Worm (Caenorhabditis elegans) whole organism, L2 larva: Measurements from ENCODE around the gene cyb-2.1.

ENCODE experiments used
- C34F6.9 ChIP-seq: fragments of 150-350 bp; optimal IDR thresholded peaks from 2 replicates; lab custom pipeline; 2014; ENCODE audit warnings: missing biosample characterization, missing genetic modification characterization
- F13H6.1 ChIP-seq: sonication (generic microtip); optimal IDR thresholded peaks from 2 replicates; lab custom pipeline; 2016; ENCODE audit warnings: missing genetic modification characterization, missing compliant biosample characterization
- R02D3.7 ChIP-seq: fragments of 150-350 bp; optimal IDR thresholded peaks from 2 replicates; lab custom pipeline; 2014; ENCODE audit warnings: missing biosample characterization, missing genetic modification characterization
- Y55F3AM.14 ChIP-seq: fragments of 200-800 bp; sonication (Bioruptor generic); optimal IDR thresholded peaks from 2 replicates; lab custom pipeline; 2018; ENCODE audit warnings: mild to moderate bottlenecking, missing genetic modification characterization, missing compliant biosample characterization
- ZK546.5 ChIP-seq: sonication (generic microtip); optimal IDR thresholded peaks from 2 replicates; lab custom pipeline; 2017; ENCODE audit warnings: missing biosample characterization, missing genetic modification characterization
- alr-1 ChIP-seq: fragments of 150-350 bp; optimal IDR thresholded peaks from 2 replicates; lab custom pipeline; 2014; ENCODE audit warnings: missing biosample characterization, missing genetic modification characterization
- aly-2 ChIP-seq: fragments of 150-350 bp; optimal IDR thresholded peaks from 2 replicates; lab custom pipeline; 2014; ENCODE audit warnings: missing biosample characterization, missing genetic modification characterization
- ama-1 ChIP-seq: fragments of 150-350 bp; optimal IDR thresholded peaks from 2 replicates; lab custom pipeline; 2018; ENCODE audit warnings: inconsistent platforms
- blmp-1 ChIP-seq: sonication (generic microtip); optimal IDR thresholded peaks from 2 replicates; lab custom pipeline; 2017; ENCODE audit warnings: missing genetic modification characterization, mild to moderate bottlenecking, missing compliant biosample characterization, antibody characterized with exemption, moderate library complexity; ENCODE audit not compliant: insufficient read depth
- ceh-16 ChIP-seq: fragments of 150-350 bp; optimal IDR thresholded peaks from 2 replicates; lab custom pipeline; 2014; ENCODE audit warnings: missing biosample characterization, missing genetic modification characterization
- ceh-82 ChIP-seq: fragments of 150-350 bp; optimal IDR thresholded peaks from 2 replicates; lab custom pipeline; 2014; ENCODE audit warnings: missing biosample characterization, missing genetic modification characterization
- crh-2 ChIP-seq: sonication (generic microtip); optimal IDR thresholded peaks from 2 replicates; lab custom pipeline; 2017; ENCODE audit warnings: missing biosample characterization, missing genetic modification characterization
- dmd-4 ChIP-seq: sonication (generic microtip); optimal IDR thresholded peaks from 2 replicates; lab custom pipeline; 2017; ENCODE audit warnings: missing biosample characterization, missing genetic modification characterization
- egl-27 ChIP-seq: sonication (generic microtip); optimal IDR thresholded peaks from 3 replicates; lab custom pipeline; 2017; ENCODE audit warnings: missing biosample characterization, missing genetic modification reagents, missing genetic modification characterization
- elt-1 ChIP-seq: fragments of 150-350 bp; optimal IDR thresholded peaks from 2 replicates; lab custom pipeline; 2014; ENCODE audit warnings: missing biosample characterization, missing genetic modification characterization
- elt-3 ChIP-seq: sonication (generic microtip); optimal IDR thresholded peaks from 2 replicates; lab custom pipeline; 2017; ENCODE audit warnings: missing biosample characterization, missing genetic modification characterization
- fos-1 ChIP-seq: fragments of 150-350 bp; optimal IDR thresholded peaks from 2 replicates; lab custom pipeline; 2014; ENCODE audit warnings: missing biosample characterization, missing genetic modification characterization
- gmeb-1 ChIP-seq: fragments of 150-350 bp; optimal IDR thresholded peaks from 2 replicates; lab custom pipeline; 2014; ENCODE audit warnings: missing biosample characterization, missing genetic modification characterization
- lin-11 ChIP-seq: fragments of 150-350 bp; sonication (generic microtip); optimal IDR thresholded peaks from 2 replicates; lab custom pipeline; 2014; ENCODE audit warnings: missing biosample characterization, missing genetic modification characterization, inconsistent platforms, mixed read lengths
- lin-13 ChIP-seq: fragments of 150-350 bp; optimal IDR thresholded peaks from 2 replicates; lab custom pipeline; 2014; ENCODE audit warnings: missing biosample characterization, missing genetic modification reagents, missing genetic modification characterization
- lin-39 ChIP-seq: fragments of 150-350 bp; optimal IDR thresholded peaks from 2 replicates; lab custom pipeline; 2014; ENCODE audit warnings: missing biosample characterization, missing genetic modification reagents, missing genetic modification characterization
- lsy-2 ChIP-seq, 2 experiments: fragments of 150-350 bp in 1 of 2; sonication (generic microtip) in 1 of 2; optimal IDR thresholded peaks; 2 replicates each; lab custom pipeline; 2014 to 2017; ENCODE audit warnings: missing biosample characterization in 2 of 2, missing genetic modification characterization in 2 of 2
- mab-5 ChIP-seq: fragments of 150-350 bp; optimal IDR thresholded peaks from 2 replicates; lab custom pipeline; 2014; ENCODE audit warnings: missing biosample characterization, missing genetic modification characterization
- mbf-1 ChIP-seq: sonication (generic microtip); optimal IDR thresholded peaks from 2 replicates; lab custom pipeline; 2017; ENCODE audit warnings: missing biosample characterization, missing genetic modification characterization
- mdl-1 ChIP-seq, 2 experiments: fragments of 150-350 bp in 1 of 2; sonication (generic microtip) in 1 of 2; optimal IDR thresholded peaks; 2 replicates each; lab custom pipeline; 2017; ENCODE audit warnings: missing biosample characterization in 2 of 2, missing genetic modification characterization in 2 of 2
- nhr-10 ChIP-seq: sonication (generic microtip); optimal IDR thresholded peaks from 2 replicates; lab custom pipeline; 2017; ENCODE audit warnings: missing biosample characterization, missing genetic modification characterization
- nhr-11 ChIP-seq: fragments of 150-350 bp; optimal IDR thresholded peaks from 2 replicates; lab custom pipeline; 2014; ENCODE audit warnings: missing biosample characterization, missing genetic modification characterization
- nhr-12 ChIP-seq: fragments of 150-350 bp; optimal IDR thresholded peaks from 2 replicates; lab custom pipeline; 2014; ENCODE audit warnings: missing biosample characterization, missing genetic modification characterization
- nhr-129 ChIP-seq: fragments of 150-350 bp; optimal IDR thresholded peaks from 2 replicates; lab custom pipeline; 2014; ENCODE audit warnings: missing biosample characterization, missing genetic modification characterization
- nhr-21 ChIP-seq: fragments of 150-350 bp; optimal IDR thresholded peaks from 2 replicates; lab custom pipeline; 2014; ENCODE audit warnings: missing biosample characterization, missing genetic modification characterization
- nhr-23 ChIP-seq: fragments of 150-350 bp; optimal IDR thresholded peaks from 2 replicates; lab custom pipeline; 2014; ENCODE audit warnings: missing biosample characterization, missing genetic modification reagents, missing genetic modification characterization
- nhr-237 ChIP-seq: fragments of 150-350 bp; optimal IDR thresholded peaks from 2 replicates; lab custom pipeline; 2014; ENCODE audit warnings: missing biosample characterization, missing genetic modification characterization
- nhr-25 ChIP-seq: fragments of 150-350 bp; sonication (generic microtip); optimal IDR thresholded peaks from 3 replicates; lab custom pipeline; 2014; ENCODE audit warnings: missing biosample characterization, missing genetic modification characterization
- nhr-6 ChIP-seq: fragments of 150-350 bp; optimal IDR thresholded peaks from 2 replicates; lab custom pipeline; 2014; ENCODE audit warnings: missing biosample characterization, missing genetic modification characterization
- nhr-77 ChIP-seq: fragments of 150-350 bp; optimal IDR thresholded peaks from 2 replicates; lab custom pipeline; 2014; ENCODE audit warnings: missing biosample characterization, missing genetic modification characterization
- peb-1 ChIP-seq: fragments of 150-350 bp; optimal IDR thresholded peaks from 2 replicates; lab custom pipeline; 2014; ENCODE audit warnings: missing biosample characterization, missing genetic modification characterization
- sem-4 ChIP-seq: fragments of 150-350 bp; optimal IDR thresholded peaks from 2 replicates; lab custom pipeline; 2014; ENCODE audit warnings: missing biosample characterization, missing genetic modification reagents, missing genetic modification characterization
- skn-1 ChIP-seq: sonication (generic microtip); optimal IDR thresholded peaks from 2 replicates; lab custom pipeline; 2017; ENCODE audit warnings: missing biosample characterization, missing genetic modification characterization
- sma-3 ChIP-seq: sonication (generic microtip); optimal IDR thresholded peaks from 2 replicates; lab custom pipeline; 2016; ENCODE audit warnings: missing genetic modification reagents, missing genetic modification characterization, missing compliant biosample characterization
- sma-9 ChIP-seq, 2 experiments: fragments of 150-350 bp in 1 of 2; sonication (generic microtip) in 1 of 2; optimal IDR thresholded peaks; 2 replicates each; lab custom pipeline; 2014 to 2016; ENCODE audit warnings: missing genetic modification characterization in 2 of 2, mild to moderate bottlenecking in 1 of 2, missing biosample characterization in 1 of 2, missing compliant biosample characterization in 1 of 2, missing genetic modification reagents in 1 of 2, moderate library complexity in 1 of 2
- snpc-4 ChIP-seq: fragments of 150-350 bp; optimal IDR thresholded peaks from 2 replicates; lab custom pipeline; 2014; ENCODE audit warnings: missing biosample characterization, missing genetic modification characterization
- unc-39 ChIP-seq: fragments of 150-350 bp; optimal IDR thresholded peaks from 2 replicates; lab custom pipeline; 2014; ENCODE audit warnings: missing biosample characterization, missing genetic modification characterization
- unc-55 ChIP-seq: fragments of 150-350 bp; sonication (generic microtip); optimal IDR thresholded peaks from 3 replicates; lab custom pipeline; 2014; ENCODE audit warnings: missing biosample characterization, missing genetic modification reagents, missing genetic modification characterization
- unc-62 ChIP-seq: fragments of 150-350 bp; optimal IDR thresholded peaks from 2 replicates; lab custom pipeline; 2014; ENCODE audit warnings: missing biosample characterization, missing genetic modification reagents, missing genetic modification characterization
- zag-1 ChIP-seq: fragments of 150-350 bp; optimal IDR thresholded peaks from 2 replicates; lab custom pipeline; 2014; ENCODE audit warnings: missing biosample characterization, missing genetic modification characterization
- ztf-1 ChIP-seq: fragments of 200-800 bp; sonication (Bioruptor generic); conservative IDR thresholded peaks from 2 replicates; pipeline ENCODE4 v1.3.6; 2022; ENCODE audit warnings: missing genetic modification characterization, missing compliant biosample characterization
- ztf-11 ChIP-seq: sonication (generic microtip); optimal IDR thresholded peaks from 2 replicates; lab custom pipeline; 2017; ENCODE audit warnings: missing biosample characterization, missing genetic modification characterization
- ztf-4 ChIP-seq: fragments of 150-350 bp; optimal IDR thresholded peaks from 2 replicates; lab custom pipeline; 2014; ENCODE audit warnings: missing biosample characterization, missing genetic modification characterization

cyb-2.1 gene

DNA sequence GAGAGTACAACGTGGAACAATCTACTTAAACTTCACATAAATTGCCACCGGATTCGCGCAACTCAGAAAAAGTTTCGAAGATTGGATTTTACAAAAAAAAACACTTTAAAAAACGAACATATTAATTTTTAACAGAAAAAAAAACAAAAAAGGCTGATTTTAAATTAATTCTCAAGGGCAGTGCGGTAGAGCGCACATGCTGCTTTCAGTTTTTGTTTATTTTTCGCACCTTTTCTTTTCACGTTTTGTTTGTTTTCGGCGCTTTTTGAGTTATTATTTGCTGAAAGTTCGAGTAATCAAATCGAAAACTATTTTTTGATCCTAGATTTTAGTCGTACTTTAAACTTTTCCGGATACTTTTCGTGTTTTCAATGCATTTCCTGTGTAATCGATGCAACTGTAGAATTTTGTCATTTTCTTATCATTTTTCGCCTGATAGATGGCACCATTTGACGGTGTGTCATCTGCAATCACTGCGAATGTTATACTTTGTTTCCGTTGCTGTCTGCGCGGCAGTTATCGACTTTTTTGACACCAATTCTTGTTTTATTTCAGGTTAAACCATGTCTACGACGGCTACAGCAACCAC, 34.3 kb downstream of the cyb-2.1 start, which contains the start of gene F13H10.8:
F13H10.8 (plus strand) TSS at position 556 of the 589 bp plus-strand sequence.
- TF ChIP-seq F13H6.1 (peak; percentile 33), Y55F3AM.14 (GFP tag; lab: Kevin White, UChicago) (no peak), nhr-25 (tag; lab: Kevin White, UChicago) (peak; percentile 0), alr-1 (no peak), mbf-1 (tag; lab: Kevin White, UChicago) (no peak), lin-39 (tag; lab: Kevin White, UChicago) (no peak), lsy-2 (tag; optimal IDR thresholded peaks at IDR 0.05; lab: Kevin White, UChicago) (peak in 1 of 2 experiments; percentile 42), nhr-6 (tag; lab: Kevin White, UChicago) (no peak), nhr-10 (tag; lab: Kevin White, UChicago) (no peak), snpc-4 (no peak), R02D3.7 (no peak), gmeb-1 (no peak), nhr-77 (tag; lab: Kevin White, UChicago) (no peak), ama-1 (lab: Kevin White, UChicago) (no peak), lin-11 (tag; lab: Kevin White, UChicago) (no peak), unc-55 (no peak), mab-5 (tag; lab: Kevin White, UChicago) (no peak), ztf-11 (no peak), ztf-4 (no peak), ZK546.5 (tag; lab: Kevin White, UChicago) (no peak), unc-39 (tag; lab: Kevin White, UChicago) (no peak), sma-9 (GFP tag; optimal IDR thresholded peaks at IDR 0.05; lab: Kevin White, UChicago) (no peak), sma-9 (tag; optimal IDR thresholded peaks at IDR 0.05; lab: Kevin White, UChicago) (no peak), nhr-129 (tag; lab: Kevin White, UChicago) (peak; percentile 17), ceh-82 (tag; lab: Kevin White, UChicago) (no peak), nhr-23 (no peak), elt-1 (no peak), ztf-1 (no peak), nhr-12 (tag; lab: Kevin White, UChicago) (no peak), zag-1 (tag; lab: Kevin White, UChicago) (no peak), C34F6.9 (peak; percentile 80), sem-4 (tag; lab: Kevin White, UChicago) (no peak), skn-1 (no peak), peb-1 (tag; lab: Kevin White, UChicago) (no peak), unc-62 (no peak), dmd-4 (tag; lab: Kevin White, UChicago) (no peak), ceh-16 (tag; lab: Kevin White, UChicago) (no peak), fos-1 (tag; lab: Kevin White, UChicago) (peak; percentile 93), nhr-237 (tag; lab: Kevin White, UChicago) (no peak), crh-2 (peak; percentile 48), elt-3 (tag; lab: Kevin White, UChicago) (no peak), lin-13 (peak; percentile 27), aly-2 (tag; lab: Kevin White, UChicago) (no peak), nhr-11 (no peak), egl-27 (tag; lab: Kevin White, UChicago) (no peak), blmp-1 (tag; lab: Kevin White, UChicago) (no peak), sma-3 (GFP tag; lab: Kevin White, UChicago) (peak; percentile 6), mdl-1 (tag; optimal IDR thresholded peaks at IDR 0.05; lab: Kevin White, UChicago) (no peak), nhr-21 (tag; lab: Kevin White, UChicago) (no peak)
